Fruit fly (Drosophila melanogaster) whole organism, adult: ENCODE measurements around the gene Ir62a.

Experiments
- CG11617 ChIP-seq: fragments of 200-800 bp; sonication (Bioruptor generic); optimal IDR thresholded peaks from 2 replicates; lab custom pipeline; 2017; ENCODE audit warnings: mild to moderate bottlenecking, missing biosample characterization, missing genetic modification reagents, missing genetic modification characterization
- CG12768 ChIP-seq: fragments of 200-800 bp; sonication (Bioruptor generic); optimal IDR thresholded peaks from 2 replicates; lab custom pipeline; 2017; ENCODE audit warnings: missing biosample characterization, missing genetic modification characterization, mild to moderate bottlenecking, moderate library complexity, missing genetic modification reagents
- CG14711 ChIP-seq: fragments of 200-800 bp; sonication (Bioruptor generic); optimal IDR thresholded peaks from 2 replicates; lab custom pipeline; 2018; ENCODE audit warnings: missing biosample characterization, mild to moderate bottlenecking, missing genetic modification characterization, moderate library complexity
- CG1620 ChIP-seq: fragments of 200-800 bp; sonication (Bioruptor generic); optimal IDR thresholded peaks from 2 replicates; lab custom pipeline; 2016; ENCODE audit warnings: missing biosample characterization, missing genetic modification characterization
- CG33017 ChIP-seq: fragments of 200-800 bp; sonication (Bioruptor generic); optimal IDR thresholded peaks from 2 replicates; lab custom pipeline; 2018; ENCODE audit warnings: missing biosample characterization, mild to moderate bottlenecking, missing genetic modification characterization, moderate library complexity
- CG5204 ChIP-seq: fragments of 200-800 bp; sonication (Bioruptor generic); optimal IDR thresholded peaks from 2 replicates; lab custom pipeline; 2016; ENCODE audit warnings: missing biosample characterization, missing genetic modification characterization
- CG7045 ChIP-seq: fragments of 200-800 bp; sonication (Bioruptor generic); optimal IDR thresholded peaks from 2 replicates; lab custom pipeline; 2017; ENCODE audit warnings: missing biosample characterization, mild to moderate bottlenecking, missing genetic modification characterization
- CG7101 ChIP-seq: fragments of 200-800 bp; sonication (Bioruptor generic); optimal IDR thresholded peaks from 2 replicates; lab custom pipeline; 2018; ENCODE audit warnings: missing biosample characterization, mild to moderate bottlenecking, missing genetic modification characterization, moderate library complexity
- Clk ChIP-seq: fragments of 200-800 bp; sonication (Bioruptor generic); optimal IDR thresholded peaks from 2 replicates; lab custom pipeline; 2017; ENCODE audit warnings: missing biosample characterization, missing genetic modification characterization
- Crg-1 ChIP-seq: fragments of 200-800 bp; sonication (Bioruptor generic); optimal IDR thresholded peaks from 2 replicates; lab custom pipeline; 2016; ENCODE audit warnings: missing biosample characterization, missing genetic modification characterization
- Hr96 ChIP-seq: fragments of 200-800 bp; sonication (Bioruptor generic); optimal IDR thresholded peaks from 2 replicates; lab custom pipeline; 2016; ENCODE audit warnings: missing biosample characterization, missing genetic modification characterization
- Mnt ChIP-seq: fragments of 200-800 bp; sonication (Bioruptor generic); optimal IDR thresholded peaks from 2 replicates; lab custom pipeline; 2016; ENCODE audit warnings: missing biosample characterization, mild to moderate bottlenecking, missing genetic modification characterization
- bab1 ChIP-seq: fragments of 200-800 bp; sonication (Bioruptor generic); optimal IDR thresholded peaks from 3 replicates; lab custom pipeline; 2019; ENCODE audit warnings: missing biosample characterization, mild to moderate bottlenecking, missing genetic modification characterization, moderate library complexity
- cic ChIP-seq: fragments of 200-800 bp; sonication (Bioruptor generic); optimal IDR thresholded peaks from 2 replicates; lab custom pipeline; 2017; ENCODE audit warnings: missing biosample characterization, mild to moderate bottlenecking, missing genetic modification characterization, moderate library complexity
- cnc ChIP-seq, 2 experiments: fragments of >200 bp; optimal IDR thresholded peaks; 2 replicates each; lab custom pipeline; 2017
- kay ChIP-seq: fragments of 200-800 bp; sonication (Bioruptor generic); peaks from one replicate; lab custom pipeline; 2016; ENCODE audit warnings: missing biosample characterization, missing genetic modification characterization, borderline replicate concordance
- ovo ChIP-seq: fragments of 200-800 bp; sonication (Bioruptor generic); optimal IDR thresholded peaks from 2 replicates; lab custom pipeline; 2016; ENCODE audit warnings: missing biosample characterization, missing genetic modification characterization
- pad ChIP-seq: fragments of 200-800 bp; sonication (Bioruptor generic); optimal IDR thresholded peaks from 3 replicates; lab custom pipeline; 2017; ENCODE audit warnings: missing biosample characterization, missing genetic modification characterization, mild to moderate bottlenecking, moderate library complexity, missing genetic modification reagents
- tj ChIP-seq: fragments of 200-800 bp; sonication (Bioruptor generic); optimal IDR thresholded peaks from 3 replicates; lab custom pipeline; 2017; ENCODE audit warnings: missing biosample characterization, mild to moderate bottlenecking, missing genetic modification characterization, moderate library complexity
- toe ChIP-seq: fragments of 200-800 bp; sonication (Bioruptor generic); optimal IDR thresholded peaks from 2 replicates; lab custom pipeline; 2016; ENCODE audit warnings: missing biosample characterization, missing genetic modification characterization

The Ir62a gene

DNA sequence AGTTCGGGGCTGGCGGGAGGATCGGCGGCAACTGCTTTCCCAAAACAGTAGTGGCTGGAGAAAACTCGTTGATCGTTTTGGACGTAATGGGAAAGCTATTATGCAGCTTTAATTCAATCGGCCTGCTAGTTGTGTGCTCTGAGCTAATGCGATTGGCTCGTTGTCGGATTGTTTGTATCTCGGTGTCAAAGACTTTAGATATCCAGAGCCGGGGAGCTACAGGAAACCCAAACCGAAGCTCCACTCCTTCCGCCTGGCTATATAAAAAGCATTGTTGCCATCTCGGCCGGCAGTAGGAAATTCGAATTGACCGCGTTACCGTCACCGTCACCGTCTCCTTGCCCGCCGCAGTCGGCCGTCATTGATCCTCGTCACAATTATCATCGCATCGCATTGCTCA, 34.0 kb upstream of the Ir62a start, which contains the start of gene CG12003:
Gene CG12003, plus strand, starts transcription at position 301 of the 400 bp plus-strand sequence.
- no peak for TF ChIP-seq kay (GFP tag; lab: Kevin White, UChicago)
- TF ChIP-seq Clk = no peak
- TF ChIP-seq CG33017 (tag; lab: Kevin White, UChicago) = no peak
- no peak for TF ChIP-seq CG12768 (GFP tag; lab: Kevin White, UChicago)
- TF ChIP-seq CG5204 (GFP tag; lab: Kevin White, UChicago) = no peak
- no peak for TF ChIP-seq cic (GFP tag; lab: Kevin White, UChicago)
- no peak for TF ChIP-seq CG1620 (GFP tag; lab: Kevin White, UChicago)
- TF ChIP-seq CG11617 (GFP tag; lab: Kevin White, UChicago) = no peak
- no peak for TF ChIP-seq CG7101
- TF ChIP-seq CG14711 = no peak
- TF ChIP-seq Mnt (GFP tag; lab: Kevin White, UChicago) = no peak
- no peak for TF ChIP-seq ovo (GFP tag; lab: Kevin White, UChicago)
- no peak for TF ChIP-seq Hr96
- no peak for TF ChIP-seq CG7045 (GFP tag; lab: Kevin White, UChicago)
- TF ChIP-seq cnc (optimal IDR thresholded peaks at IDR 0.05; lab: Kevin White, UChicago) = no peak
- no peak for TF ChIP-seq toe
- TF ChIP-seq tj (GFP tag; lab: Kevin White, UChicago) = no peak
- TF ChIP-seq pad (GFP tag; lab: Kevin White, UChicago) = no peak
- no peak for TF ChIP-seq bab1 (GFP tag; lab: Kevin White, UChicago)

DNA sequence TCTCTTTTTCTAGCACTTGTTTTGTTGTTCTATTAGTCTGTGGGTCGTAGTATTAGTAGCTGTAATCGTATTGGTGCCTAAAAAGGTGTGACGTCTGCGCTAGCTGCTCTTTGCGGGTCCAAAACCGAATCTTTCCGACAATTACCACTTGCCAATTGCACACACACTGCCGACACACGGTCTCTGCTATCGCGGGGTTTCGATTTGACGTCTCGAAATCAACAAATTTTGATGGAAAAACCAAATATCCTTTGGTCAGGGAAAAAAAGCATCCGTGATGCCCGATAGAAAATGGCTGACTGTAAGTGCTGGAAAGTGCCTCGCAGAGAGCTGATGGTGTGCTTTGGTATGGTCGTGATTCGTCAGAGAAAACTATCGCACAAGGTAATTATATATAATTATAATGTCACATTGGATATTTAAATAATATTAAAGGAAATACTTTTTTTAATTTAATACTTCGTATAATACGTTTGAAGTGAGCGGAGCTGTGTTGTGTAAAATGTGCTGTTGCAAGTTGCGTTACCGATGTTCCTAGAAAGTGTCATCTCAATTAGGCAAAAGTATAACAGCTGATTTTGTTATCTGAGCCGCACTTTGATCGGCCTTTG, 27.2 kb upstream of the Ir62a start, which contains the start of the genes Pex10 and CG12099:
Gene Pex10, plus strand, starts transcription at position 51 of the 611 bp plus-strand sequence.
Gene CG12099, minus strand, starts transcription at position 307 of the 611 bp plus-strand sequence.
- TF ChIP-seq CG1620 (GFP tag; lab: Kevin White, UChicago) = peak; percentile 90
- TF ChIP-seq CG5204 (GFP tag; lab: Kevin White, UChicago) = no peak
- TF ChIP-seq Mnt (GFP tag; lab: Kevin White, UChicago) = peak; percentile 92
- TF ChIP-seq Clk = peak; percentile 93
- peak; percentile 94 for TF ChIP-seq toe
- peak; percentile 91 for TF ChIP-seq bab1 (GFP tag; lab: Kevin White, UChicago)
- peak; percentile 84 for TF ChIP-seq tj (GFP tag; lab: Kevin White, UChicago)
- TF ChIP-seq CG14711 = peak; percentile 83
- peak; percentile 83 for TF ChIP-seq Hr96
- TF ChIP-seq cnc (optimal IDR thresholded peaks at IDR 0.05; lab: Kevin White, UChicago) = no peak
- peak; percentile 86 for TF ChIP-seq CG33017 (tag; lab: Kevin White, UChicago)
- TF ChIP-seq CG7045 (GFP tag; lab: Kevin White, UChicago) = peak; percentile 89
- peak; percentile 83 for TF ChIP-seq pad (GFP tag; lab: Kevin White, UChicago)
- TF ChIP-seq cic (GFP tag; lab: Kevin White, UChicago) = peak; percentile 66
- TF ChIP-seq CG7101 = peak; percentile 93
- TF ChIP-seq kay (GFP tag; lab: Kevin White, UChicago) = no peak
- TF ChIP-seq CG11617 (GFP tag; lab: Kevin White, UChicago) = peak; percentile 95
- peak; percentile 93 for TF ChIP-seq Crg-1 (GFP tag; lab: Kevin White, UChicago)
- peak; percentile 86 for TF ChIP-seq ovo (GFP tag; lab: Kevin White, UChicago)
- peak; percentile 95 for TF ChIP-seq CG12768 (GFP tag; lab: Kevin White, UChicago)

DNA sequence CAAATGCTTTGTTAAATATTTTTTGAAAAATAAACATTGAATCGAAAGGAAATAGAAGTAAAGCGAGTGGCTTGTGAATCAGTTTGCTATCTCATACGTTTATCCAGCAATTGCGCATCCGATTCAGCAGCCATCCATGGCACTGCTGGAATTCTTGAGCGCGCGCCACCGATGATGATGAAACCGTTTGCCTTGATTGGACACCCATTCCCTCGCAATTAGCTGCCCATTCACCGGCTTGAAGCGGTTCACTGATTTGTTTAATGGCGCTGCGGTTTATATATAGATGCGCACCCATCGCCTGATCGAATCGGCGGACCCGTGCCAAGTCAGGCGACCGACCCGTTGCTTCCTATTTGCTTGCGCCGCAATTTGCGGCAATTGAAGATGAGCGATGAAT, 22.1 kb upstream of the Ir62a start, which contains the start of gene Pcyt2:
Gene Pcyt2, plus strand, starts transcription at position 301 of the 400 bp plus-strand sequence.
- TF ChIP-seq CG5204 (GFP tag; lab: Kevin White, UChicago) (no peak), CG14711 (no peak), cic (GFP tag; lab: Kevin White, UChicago) (no peak), CG7101 (no peak), CG12768 (GFP tag; lab: Kevin White, UChicago) (no peak), CG7045 (GFP tag; lab: Kevin White, UChicago) (no peak)

DNA sequence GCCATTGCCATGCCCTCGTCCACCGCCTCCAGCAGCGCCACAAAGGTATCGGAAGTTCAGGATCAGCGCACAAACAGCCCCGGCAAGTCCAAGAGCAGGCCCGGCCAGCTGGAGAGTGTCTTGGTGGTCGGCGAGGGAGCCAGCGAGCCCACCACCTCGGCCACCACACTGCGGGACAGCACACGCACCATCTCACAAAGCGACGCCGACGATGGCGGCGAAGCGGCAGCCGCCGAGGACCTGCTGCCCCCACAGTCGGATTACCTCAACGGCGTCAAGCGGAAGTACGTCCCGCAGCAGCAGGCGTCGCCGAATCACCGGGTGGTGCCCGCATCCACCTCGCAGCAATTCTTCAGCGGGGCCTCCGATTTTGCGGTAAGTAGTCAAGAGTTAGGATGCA, 19.9 kb upstream of the Ir62a start:
- TF ChIP-seq CG33017 (tag; lab: Kevin White, UChicago) (no peak), CG1620 (GFP tag; lab: Kevin White, UChicago) (no peak), cic (GFP tag; lab: Kevin White, UChicago) (no peak), toe (no peak), Crg-1 (GFP tag; lab: Kevin White, UChicago) (no peak)

DNA sequence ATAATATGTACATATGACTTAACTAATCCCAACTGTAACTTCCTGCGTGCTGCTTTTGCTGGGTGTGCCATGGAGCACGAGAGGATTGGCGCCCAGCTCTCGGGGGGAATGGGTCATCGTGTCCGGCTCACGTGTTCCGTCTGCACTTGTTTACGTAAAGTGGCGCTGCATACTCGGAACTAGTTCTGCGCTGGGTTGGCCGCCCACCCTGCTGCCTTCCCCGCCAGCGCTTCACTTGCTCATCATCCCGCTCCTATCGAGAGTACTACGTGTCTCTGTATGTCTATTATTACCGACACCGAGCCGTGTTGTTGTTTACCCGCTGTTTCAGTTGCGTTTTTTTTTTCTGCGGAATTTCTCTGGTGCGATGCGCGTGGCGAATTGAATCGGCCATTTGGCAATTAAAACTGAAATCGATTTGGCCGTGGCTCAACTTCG, 18.6 kb upstream of the Ir62a start:
- TF ChIP-seq cnc (optimal IDR thresholded peaks at IDR 0.05; lab: Kevin White, UChicago) (no peak), Clk (no peak), CG11617 (GFP tag; lab: Kevin White, UChicago) (peak; percentile 28), kay (GFP tag; lab: Kevin White, UChicago) (no peak), Mnt (GFP tag; lab: Kevin White, UChicago) (peak; percentile 91), CG33017 (tag; lab: Kevin White, UChicago) (no peak), bab1 (GFP tag; lab: Kevin White, UChicago) (no peak), CG7101 (no peak), tj (GFP tag; lab: Kevin White, UChicago) (no peak), CG5204 (GFP tag; lab: Kevin White, UChicago) (no peak), toe (no peak), Hr96 (no peak), CG7045 (GFP tag; lab: Kevin White, UChicago) (no peak), CG14711 (no peak), Crg-1 (GFP tag; lab: Kevin White, UChicago) (no peak), CG1620 (GFP tag; lab: Kevin White, UChicago) (no peak), CG12768 (GFP tag; lab: Kevin White, UChicago) (peak; percentile 19), cic (GFP tag; lab: Kevin White, UChicago) (peak; percentile 61), pad (GFP tag; lab: Kevin White, UChicago) (no peak), ovo (GFP tag; lab: Kevin White, UChicago) (no peak)
